Worm (Caenorhabditis elegans): ENCODE measurements around the gene hpo-18.
"Not testable (repeated sequence)": the region's sequence is repeated elsewhere in the genome, so short reads cannot be mapped to it uniquely, and the experiment has no call there.

Gene hpo-18

DNA sequence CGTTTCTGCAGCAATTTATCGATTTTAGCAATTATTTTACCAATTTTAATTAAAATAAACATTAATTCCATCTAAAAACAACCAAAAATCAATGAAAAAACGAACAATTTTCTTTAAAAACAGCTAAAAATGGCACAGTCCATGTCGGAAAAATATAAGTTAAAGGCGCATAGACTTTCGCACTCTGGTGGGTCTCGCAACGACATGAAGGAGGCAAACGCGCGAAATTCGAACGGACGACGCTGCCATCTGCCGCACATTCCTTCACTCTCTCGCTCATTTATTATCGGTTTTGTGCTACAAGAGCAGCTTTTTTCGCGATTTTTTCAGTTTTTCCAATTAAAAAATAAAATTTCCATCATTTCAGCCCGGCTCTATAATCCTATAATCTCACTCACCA lies 574 bp upstream of the hpo-18 start, which contains the start of gene mcm-7 (continued):
- TF ChIP-seq elt-1 (tag; optimal IDR thresholded peaks at IDR 0.05) (no peak), unc-39 (tag; optimal IDR thresholded peaks at IDR 0.05) (no peak), lin-11 (tag; optimal IDR thresholded peaks at IDR 0.05) (peak; percentile 65), nhr-11 (tag; optimal IDR thresholded peaks at IDR 0.05) (no peak), F13H6.1 (tag; optimal IDR thresholded peaks at IDR 0.05) (peak; percentile 9), egl-27 (tag; optimal IDR thresholded peaks at IDR 0.05) (no peak)

DNA sequence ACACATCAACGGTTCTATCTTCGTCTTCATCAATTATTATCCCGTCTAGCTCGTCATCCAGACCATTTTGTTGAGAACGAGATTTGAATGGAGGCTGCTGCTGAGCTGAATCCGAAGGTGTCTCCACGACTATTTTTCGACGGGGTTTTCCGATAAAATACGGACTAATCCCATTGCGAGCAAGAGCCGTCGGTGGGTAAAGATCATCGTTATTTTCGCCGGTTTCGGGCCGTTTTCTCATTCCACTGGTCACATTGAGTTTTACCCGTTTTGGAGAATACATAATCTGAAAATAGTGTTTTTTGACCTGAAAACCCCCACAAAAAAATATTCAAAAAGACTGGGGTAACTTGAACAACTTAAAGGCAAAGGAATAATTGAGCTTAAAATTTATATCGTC lies 511 bp downstream of the hpo-18 start, which contains the start of gene figl-1:
Gene figl-1, minus strand, starts transcription at position 286 of the 400 bp plus-strand sequence.
- TF ChIP-seq lin-11 (tag; optimal IDR thresholded peaks at IDR 0.05) (no peak), sma-3 (GFP tag; optimal IDR thresholded peaks at IDR 0.05) (peak; percentile 5)

DNA sequence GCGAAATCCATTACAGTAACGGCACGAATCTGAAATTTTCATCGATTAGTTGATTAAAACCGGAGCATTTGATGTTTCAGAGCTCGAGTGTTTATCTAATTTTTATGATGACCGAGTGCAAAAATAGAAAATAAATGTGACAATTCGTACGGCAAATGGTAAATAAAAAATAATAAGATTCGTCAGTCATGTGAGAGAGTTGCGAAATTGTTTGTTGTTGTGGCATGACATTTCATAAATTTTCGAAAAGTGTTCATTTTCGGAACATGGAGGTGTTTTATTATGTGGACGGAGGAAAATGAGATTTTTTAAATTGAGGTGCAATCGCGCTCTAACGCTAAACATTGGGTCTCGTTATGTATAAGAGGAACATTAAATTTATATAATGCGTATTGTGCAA lies 4.5 kb downstream of the hpo-18 start:
- TF ChIP-seq nhr-6 (tag; optimal IDR thresholded peaks at IDR 0.05): no peak
- no peak for TF ChIP-seq crh-2 (tag; optimal IDR thresholded peaks at IDR 0.05)
- TF ChIP-seq egl-27 (tag; optimal IDR thresholded peaks at IDR 0.05): no peak
- TF ChIP-seq nhr-25 (tag; optimal IDR thresholded peaks at IDR 0.05): no peak
- TF ChIP-seq lin-39 (tag; optimal IDR thresholded peaks at IDR 0.05): no peak
- TF ChIP-seq nhr-129 (tag; optimal IDR thresholded peaks at IDR 0.05): no peak
- no peak for TF ChIP-seq mdl-1 (tag; optimal IDR thresholded peaks at IDR 0.05)
- no peak for TF ChIP-seq sma-9 (GFP tag; optimal IDR thresholded peaks at IDR 0.05)
- no peak for TF ChIP-seq sma-9 (tag; optimal IDR thresholded peaks at IDR 0.05)
- no peak for TF ChIP-seq lin-11 (tag; optimal IDR thresholded peaks at IDR 0.05)

DNA sequence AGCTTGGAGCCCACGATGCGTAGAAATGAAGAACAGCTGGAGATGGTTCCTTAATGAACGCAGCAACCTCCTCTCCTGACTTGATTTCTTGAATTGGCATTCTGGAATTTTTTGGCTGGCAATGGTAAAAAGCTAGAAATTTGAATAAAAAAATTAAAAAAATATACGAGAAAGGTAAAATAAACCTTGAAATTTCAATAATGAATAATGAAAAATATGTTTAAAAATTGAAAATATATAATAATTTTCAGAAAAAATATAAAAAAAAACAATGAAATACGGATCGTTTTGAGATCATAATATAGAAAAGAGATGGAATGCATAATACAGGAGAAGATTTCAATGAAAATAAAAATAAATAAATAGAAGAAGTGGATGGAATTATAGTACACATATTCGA lies 5.0 kb downstream of the hpo-18 start, which contains the start of gene glrx-3:
Gene glrx-3, minus strand, starts transcription at position 101 of the 400 bp plus-strand sequence.
- TF ChIP-seq ceh-16 (tag; optimal IDR thresholded peaks at IDR 0.05) (no peak), peb-1 (tag; optimal IDR thresholded peaks at IDR 0.05) (no peak), nhr-12 (tag; optimal IDR thresholded peaks at IDR 0.05) (no peak), mbf-1 (tag; optimal IDR thresholded peaks at IDR 0.05) (no peak), lsy-2 (tag; optimal IDR thresholded peaks at IDR 0.05) (no peak), aly-2 (tag; optimal IDR thresholded peaks at IDR 0.05) (no peak), gmeb-1 (tag; optimal IDR thresholded peaks at IDR 0.05) (no peak), nhr-6 (tag; optimal IDR thresholded peaks at IDR 0.05) (no peak), ztf-11 (tag; optimal IDR thresholded peaks at IDR 0.05) (no peak), F13H6.1 (tag; optimal IDR thresholded peaks at IDR 0.05) (no peak), nhr-25 (tag; optimal IDR thresholded peaks at IDR 0.05) (no peak), mab-5 (tag; optimal IDR thresholded peaks at IDR 0.05) (no peak), nhr-129 (tag; optimal IDR thresholded peaks at IDR 0.05) (no peak), unc-39 (tag; optimal IDR thresholded peaks at IDR 0.05) (no peak), Y55F3AM.14 (GFP tag; optimal IDR thresholded peaks at IDR 0.05) (no peak), sma-3 (GFP tag; optimal IDR thresholded peaks at IDR 0.05) (no peak), dmd-4 (tag; optimal IDR thresholded peaks at IDR 0.05) (no peak), nhr-237 (tag; optimal IDR thresholded peaks at IDR 0.05) (no peak), ztf-4 (tag; optimal IDR thresholded peaks at IDR 0.05) (no peak), nhr-23 (tag; optimal IDR thresholded peaks at IDR 0.05) (no peak)

DNA sequence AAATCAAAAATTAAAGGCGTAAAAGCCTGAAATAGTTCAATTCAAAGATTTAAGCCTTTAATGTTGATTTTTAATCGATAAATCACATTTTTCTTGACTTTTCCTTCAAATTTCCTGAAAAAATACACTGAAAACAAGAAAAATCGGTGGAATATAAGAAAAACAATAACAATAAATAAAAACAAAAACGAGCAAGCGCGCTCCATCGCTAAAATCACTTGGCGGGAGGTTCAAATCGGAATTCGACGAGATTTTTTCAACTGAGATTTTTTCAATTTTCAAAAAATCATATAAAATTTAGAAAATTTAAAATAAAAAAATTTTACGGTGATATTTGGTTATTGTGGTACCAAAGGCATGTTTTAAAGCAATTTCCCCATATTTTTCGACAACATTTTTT lies 6.7 kb downstream of the hpo-18 start:
- TF ChIP-seq unc-55 (GFP tag; optimal IDR thresholded peaks at IDR 0.05) (peak; percentile 15), gmeb-1 (tag; optimal IDR thresholded peaks at IDR 0.05) (peak; percentile 71), nhr-21 (tag; optimal IDR thresholded peaks at IDR 0.05) (no peak), ceh-82 (tag; optimal IDR thresholded peaks at IDR 0.05) (no peak), unc-39 (tag; optimal IDR thresholded peaks at IDR 0.05) (no peak)

DNA sequence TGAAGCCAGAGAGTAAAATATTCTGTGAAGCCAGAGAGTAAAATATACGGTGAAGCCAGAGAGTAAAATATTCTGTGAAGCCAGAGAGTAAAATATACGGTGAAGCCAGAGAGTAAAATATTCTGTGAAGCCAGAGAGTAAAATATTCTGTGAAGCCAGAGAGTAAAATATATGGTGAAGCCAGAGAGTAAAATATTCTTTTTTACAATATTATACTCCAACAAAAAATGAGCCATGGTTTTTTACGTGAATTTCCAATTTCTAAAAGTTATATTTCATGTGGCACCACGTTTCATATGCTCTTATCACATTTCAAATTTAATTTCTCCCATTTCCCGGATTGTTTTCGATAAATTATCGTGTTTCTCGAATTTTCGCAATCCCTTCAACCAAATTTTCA lies 9.8 kb downstream of the hpo-18 start, which contains the start of gene irld-1:
Gene irld-1, plus strand, starts transcription at position 301 of the 400 bp plus-strand sequence.
- TF ChIP-seq crh-2 (tag; optimal IDR thresholded peaks at IDR 0.05); nhr-129 (tag; optimal IDR thresholded peaks at IDR 0.05); ztf-1 (GFP tag; conservative IDR thresholded peaks at IDR 0.05): not testable (repeated sequence)
